Worm (Caenorhabditis elegans): ENCODE results near the gene rab-21.

The rab-21 gene

DNA sequence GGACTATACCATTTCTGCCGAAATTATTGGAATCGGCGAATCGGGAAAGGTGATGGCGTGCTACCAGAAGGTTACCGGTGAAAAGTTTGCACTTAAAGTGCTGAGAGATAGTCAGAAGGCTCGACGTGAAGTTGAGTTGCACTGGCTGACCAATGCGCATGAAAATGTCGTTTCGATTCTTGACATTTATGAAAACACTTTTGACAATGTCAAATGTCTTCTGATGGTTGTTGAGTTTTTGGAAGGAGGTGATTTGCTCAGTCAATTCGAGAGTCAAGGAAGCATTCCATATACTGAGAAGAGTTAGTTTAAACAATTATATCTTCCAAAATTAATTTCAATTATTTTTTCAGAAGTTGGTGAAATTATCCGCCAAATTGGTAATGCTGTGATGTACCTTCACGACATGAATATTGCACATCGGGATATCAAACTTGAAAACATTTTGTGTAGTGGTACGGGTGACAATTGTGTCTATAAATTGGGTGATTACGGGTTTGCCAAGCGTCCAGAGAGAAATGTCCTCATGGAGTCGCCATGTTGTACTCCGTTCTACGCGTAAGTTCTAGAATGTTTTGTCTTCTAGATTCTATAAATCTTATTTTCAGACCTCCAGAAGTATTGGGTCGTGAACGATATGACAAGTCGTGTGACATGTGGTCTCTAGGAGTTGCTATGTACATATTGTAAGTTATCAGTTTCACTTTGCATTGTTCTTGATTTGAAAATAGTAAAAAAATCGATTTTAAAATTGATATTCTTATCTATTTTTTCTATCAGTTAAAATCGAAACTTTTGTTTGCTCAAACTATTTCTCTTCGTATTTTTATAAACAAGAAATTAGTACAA lies 30.9 kb upstream of the rab-21 start:
- TF ChIP-seq W03F9.2 (tag; optimal IDR thresholded peaks at IDR 0.05) (no peak), dao-5 (tag; optimal IDR thresholded peaks at IDR 0.05) (no peak), him-1 (tag; optimal IDR thresholded peaks at IDR 0.05) (no peak)

ce11 chrII:8744555-8745448 lies 30.0 kb upstream of the rab-21 start:
- TF ChIP-seq dao-5 (tag; optimal IDR thresholded peaks at IDR 0.05): no peak
- TF ChIP-seq W03F9.2 (tag; optimal IDR thresholded peaks at IDR 0.05): no peak
- TF ChIP-seq him-1 (tag; optimal IDR thresholded peaks at IDR 0.05): no peak

ce11 chrII:8743379-8744173 lies 28.8 kb upstream of the rab-21 start, which contains the start of gene mak-1:
TSS of gene mak-1 (plus strand) at chrII:8744071.
- no peak for TF ChIP-seq dao-5 (tag; optimal IDR thresholded peaks at IDR 0.05)
- no peak for TF ChIP-seq W03F9.2 (tag; optimal IDR thresholded peaks at IDR 0.05)
- TF ChIP-seq him-1 (tag; optimal IDR thresholded peaks at IDR 0.05): no peak

ce11 chrII:8742972-8743371 lies 28.2 kb upstream of the rab-21 start:
- TF ChIP-seq W03F9.2 (tag; optimal IDR thresholded peaks at IDR 0.05) (no peak), dao-5 (tag; optimal IDR thresholded peaks at IDR 0.05) (no peak), him-1 (tag; optimal IDR thresholded peaks at IDR 0.05) (no peak)

- TF ChIP-seq W03F9.2 (tag; optimal IDR thresholded peaks at IDR 0.05) (no peak), him-1 (tag; optimal IDR thresholded peaks at IDR 0.05) (no peak), dao-5 (tag; optimal IDR thresholded peaks at IDR 0.05) (no peak)
Measured at ce11 chrII:8742006-8742847, 27.4 kb upstream of the rab-21 start.

ce11 chrII:8741277-8741676 lies 26.5 kb upstream of the rab-21 start:
- TF ChIP-seq dao-5 (tag; optimal IDR thresholded peaks at IDR 0.05): no peak

DNA sequence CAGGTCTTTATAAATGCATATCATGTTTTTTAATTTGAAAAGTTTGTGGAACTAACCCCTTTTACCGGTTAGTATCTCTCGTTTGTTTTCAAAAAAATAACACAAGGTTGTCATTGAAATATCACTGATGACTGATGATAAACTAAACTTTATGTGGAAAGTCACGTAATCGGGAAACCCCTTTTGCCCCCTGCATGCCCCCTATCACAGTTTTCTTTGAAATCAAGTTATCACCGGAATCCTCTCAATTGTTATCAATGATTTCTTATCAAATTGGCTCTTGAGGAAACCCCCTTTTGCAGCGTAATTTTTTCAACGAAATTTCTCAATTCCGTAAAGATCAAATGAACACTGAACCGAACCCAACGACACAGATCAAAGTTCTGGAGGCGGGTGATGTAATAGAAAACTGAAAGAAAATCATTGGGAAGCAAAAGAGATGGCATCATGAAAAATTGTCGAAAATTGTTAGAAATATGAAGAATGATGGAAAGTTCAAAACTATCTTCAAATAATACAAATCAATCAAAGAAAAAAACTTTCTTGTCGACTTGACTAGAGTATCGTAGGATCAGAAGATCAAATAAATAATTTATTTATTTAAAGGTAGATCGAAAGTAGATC lies 25.6 kb upstream of the rab-21 start:
- TF ChIP-seq dao-5 (tag; optimal IDR thresholded peaks at IDR 0.05) (no peak), him-1 (tag; optimal IDR thresholded peaks at IDR 0.05) (no peak), W03F9.2 (tag; optimal IDR thresholded peaks at IDR 0.05) (no peak)

DNA sequence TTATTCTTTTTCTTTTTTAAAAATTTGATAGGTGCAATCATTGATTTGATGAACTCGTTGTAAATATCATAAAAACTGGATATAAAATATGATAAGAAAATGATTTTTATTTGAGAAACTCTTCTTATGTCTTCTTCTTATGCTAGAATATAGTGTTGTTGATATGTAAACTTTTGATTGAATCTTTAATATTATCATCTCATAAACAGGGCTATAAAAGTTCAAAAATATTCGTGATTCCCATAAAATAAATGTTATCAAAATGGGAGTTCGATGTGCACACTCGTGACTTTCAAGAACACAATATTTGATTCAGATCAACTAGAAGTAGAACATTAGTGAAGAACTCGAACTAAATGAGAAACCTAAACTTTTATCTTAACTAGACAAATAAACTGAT lies 24.1 kb upstream of the rab-21 start:
- TF ChIP-seq dao-5 (tag; optimal IDR thresholded peaks at IDR 0.05): no peak
- TF ChIP-seq him-1 (tag; optimal IDR thresholded peaks at IDR 0.05): no peak
- TF ChIP-seq W03F9.2 (tag; optimal IDR thresholded peaks at IDR 0.05): no peak

DNA sequence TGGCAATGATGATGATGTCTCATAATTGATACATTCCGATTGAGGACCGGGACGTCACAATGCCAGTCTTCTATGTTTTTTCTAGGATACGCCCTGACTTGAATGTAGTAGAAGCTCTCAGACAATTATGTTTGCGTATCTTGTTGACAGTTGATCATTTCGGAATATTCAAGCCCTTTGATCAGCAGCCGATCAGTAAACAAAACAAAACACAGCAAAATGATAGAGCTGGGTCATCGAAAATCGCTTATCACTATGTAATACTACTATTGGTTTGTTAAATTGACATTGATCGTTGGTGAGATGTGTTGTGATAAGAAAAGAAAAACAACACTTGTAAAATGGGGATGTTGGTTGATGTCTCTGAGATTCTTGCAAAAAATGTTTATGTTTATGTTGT lies 23.4 kb upstream of the rab-21 start:
- TF ChIP-seq dao-5 (tag; optimal IDR thresholded peaks at IDR 0.05) (no peak), W03F9.2 (tag; optimal IDR thresholded peaks at IDR 0.05) (no peak), him-1 (tag; optimal IDR thresholded peaks at IDR 0.05) (no peak)

DNA sequence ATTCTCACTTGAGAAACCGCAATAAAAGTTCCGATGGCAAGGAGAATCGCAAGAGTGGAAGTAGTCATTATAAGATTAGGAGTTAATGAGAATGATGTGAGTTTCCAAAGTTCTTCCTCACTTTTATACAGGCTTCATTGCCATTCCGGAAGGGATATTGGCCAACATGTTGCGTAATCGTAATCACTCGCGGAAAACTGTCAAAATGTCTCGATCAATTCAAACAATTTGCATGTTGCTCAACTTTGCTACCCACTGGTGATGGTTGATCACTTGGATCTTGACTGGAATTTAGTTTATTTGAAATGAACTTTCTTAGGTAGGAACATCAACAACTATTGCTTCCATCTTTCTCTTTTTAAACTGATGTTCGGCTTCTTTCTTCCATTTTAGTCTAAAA lies 22.6 kb upstream of the rab-21 start, which contains the start of gene idpb-4:
TSS of gene idpb-4 (minus strand) at position 101 of the 400 bp plus-strand sequence.
- TF ChIP-seq him-1 (tag; optimal IDR thresholded peaks at IDR 0.05) (no peak), W03F9.2 (tag; optimal IDR thresholded peaks at IDR 0.05) (no peak), dao-5 (tag; optimal IDR thresholded peaks at IDR 0.05) (no peak)

DNA sequence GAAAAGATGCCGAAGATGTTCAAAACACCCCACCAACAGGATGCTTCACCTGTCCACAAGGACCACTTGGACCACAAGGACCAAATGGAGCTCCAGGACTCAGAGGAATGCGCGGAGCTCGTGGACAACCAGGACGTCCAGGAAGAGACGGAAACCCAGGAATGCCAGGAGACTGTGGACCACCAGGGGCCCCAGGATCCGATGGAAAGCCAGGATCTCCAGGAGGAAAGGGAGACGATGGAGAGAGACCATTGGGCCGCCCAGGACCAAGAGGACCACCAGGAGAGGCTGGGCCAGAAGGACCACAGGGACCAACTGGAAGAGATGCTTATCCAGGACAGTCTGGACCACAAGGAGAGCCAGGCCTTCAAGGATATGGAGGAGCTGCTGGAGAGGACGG lies 18.8 kb upstream of the rab-21 start:
- TF ChIP-seq W03F9.2 (tag; optimal IDR thresholded peaks at IDR 0.05) (no peak), dao-5 (tag; optimal IDR thresholded peaks at IDR 0.05) (no peak), him-1 (tag; optimal IDR thresholded peaks at IDR 0.05) (no peak)

Measured in whole organism, L4/young adult.